Worm (Caenorhabditis elegans) whole organism, L2 larva: Measurements from ENCODE around the gene F40E10.5.

Source experiments
- C34F6.9 ChIP-seq: fragments of 150-350 bp; optimal IDR thresholded peaks from 2 replicates; lab custom pipeline; 2014; ENCODE audit warnings: missing biosample characterization, missing genetic modification characterization
- F13H6.1 ChIP-seq: sonication (generic microtip); optimal IDR thresholded peaks from 2 replicates; lab custom pipeline; 2016; ENCODE audit warnings: missing genetic modification characterization, missing compliant biosample characterization
- R02D3.7 ChIP-seq: fragments of 150-350 bp; optimal IDR thresholded peaks from 2 replicates; lab custom pipeline; 2014; ENCODE audit warnings: missing biosample characterization, missing genetic modification characterization
- Y55F3AM.14 ChIP-seq: fragments of 200-800 bp; sonication (Bioruptor generic); optimal IDR thresholded peaks from 2 replicates; lab custom pipeline; 2018; ENCODE audit warnings: mild to moderate bottlenecking, missing genetic modification characterization, missing compliant biosample characterization
- ZK546.5 ChIP-seq: sonication (generic microtip); optimal IDR thresholded peaks from 2 replicates; lab custom pipeline; 2017; ENCODE audit warnings: missing biosample characterization, missing genetic modification characterization
- alr-1 ChIP-seq: fragments of 150-350 bp; optimal IDR thresholded peaks from 2 replicates; lab custom pipeline; 2014; ENCODE audit warnings: missing biosample characterization, missing genetic modification characterization
- aly-2 ChIP-seq: fragments of 150-350 bp; optimal IDR thresholded peaks from 2 replicates; lab custom pipeline; 2014; ENCODE audit warnings: missing biosample characterization, missing genetic modification characterization
- ama-1 ChIP-seq: fragments of 150-350 bp; optimal IDR thresholded peaks from 2 replicates; lab custom pipeline; 2018; ENCODE audit warnings: inconsistent platforms
- blmp-1 ChIP-seq: sonication (generic microtip); optimal IDR thresholded peaks from 2 replicates; lab custom pipeline; 2017; ENCODE audit warnings: missing genetic modification characterization, mild to moderate bottlenecking, missing compliant biosample characterization, antibody characterized with exemption, moderate library complexity; ENCODE audit not compliant: insufficient read depth
- ceh-16 ChIP-seq: fragments of 150-350 bp; optimal IDR thresholded peaks from 2 replicates; lab custom pipeline; 2014; ENCODE audit warnings: missing biosample characterization, missing genetic modification characterization
- ceh-82 ChIP-seq: fragments of 150-350 bp; optimal IDR thresholded peaks from 2 replicates; lab custom pipeline; 2014; ENCODE audit warnings: missing biosample characterization, missing genetic modification characterization
- crh-2 ChIP-seq: sonication (generic microtip); optimal IDR thresholded peaks from 2 replicates; lab custom pipeline; 2017; ENCODE audit warnings: missing biosample characterization, missing genetic modification characterization
- dmd-4 ChIP-seq: sonication (generic microtip); optimal IDR thresholded peaks from 2 replicates; lab custom pipeline; 2017; ENCODE audit warnings: missing biosample characterization, missing genetic modification characterization
- egl-27 ChIP-seq: sonication (generic microtip); optimal IDR thresholded peaks from 3 replicates; lab custom pipeline; 2017; ENCODE audit warnings: missing biosample characterization, missing genetic modification reagents, missing genetic modification characterization
- elt-1 ChIP-seq: fragments of 150-350 bp; optimal IDR thresholded peaks from 2 replicates; lab custom pipeline; 2014; ENCODE audit warnings: missing biosample characterization, missing genetic modification characterization
- elt-3 ChIP-seq: sonication (generic microtip); optimal IDR thresholded peaks from 2 replicates; lab custom pipeline; 2017; ENCODE audit warnings: missing biosample characterization, missing genetic modification characterization
- fos-1 ChIP-seq: fragments of 150-350 bp; optimal IDR thresholded peaks from 2 replicates; lab custom pipeline; 2014; ENCODE audit warnings: missing biosample characterization, missing genetic modification characterization
- gmeb-1 ChIP-seq: fragments of 150-350 bp; optimal IDR thresholded peaks from 2 replicates; lab custom pipeline; 2014; ENCODE audit warnings: missing biosample characterization, missing genetic modification characterization
- lin-11 ChIP-seq: fragments of 150-350 bp; sonication (generic microtip); optimal IDR thresholded peaks from 2 replicates; lab custom pipeline; 2014; ENCODE audit warnings: missing biosample characterization, missing genetic modification characterization, inconsistent platforms, mixed read lengths
- lin-13 ChIP-seq: fragments of 150-350 bp; optimal IDR thresholded peaks from 2 replicates; lab custom pipeline; 2014; ENCODE audit warnings: missing biosample characterization, missing genetic modification reagents, missing genetic modification characterization
- lin-39 ChIP-seq: fragments of 150-350 bp; optimal IDR thresholded peaks from 2 replicates; lab custom pipeline; 2014; ENCODE audit warnings: missing biosample characterization, missing genetic modification reagents, missing genetic modification characterization
- lsy-2 ChIP-seq, 2 experiments: fragments of 150-350 bp in 1 of 2; sonication (generic microtip) in 1 of 2; optimal IDR thresholded peaks; 2 replicates each; lab custom pipeline; 2014 to 2017; ENCODE audit warnings: missing biosample characterization in 2 of 2, missing genetic modification characterization in 2 of 2
- mab-5 ChIP-seq: fragments of 150-350 bp; optimal IDR thresholded peaks from 2 replicates; lab custom pipeline; 2014; ENCODE audit warnings: missing biosample characterization, missing genetic modification characterization
- mbf-1 ChIP-seq: sonication (generic microtip); optimal IDR thresholded peaks from 2 replicates; lab custom pipeline; 2017; ENCODE audit warnings: missing biosample characterization, missing genetic modification characterization
- mdl-1 ChIP-seq, 2 experiments: fragments of 150-350 bp in 1 of 2; sonication (generic microtip) in 1 of 2; optimal IDR thresholded peaks; 2 replicates each; lab custom pipeline; 2017; ENCODE audit warnings: missing biosample characterization in 2 of 2, missing genetic modification characterization in 2 of 2
- nhr-10 ChIP-seq: sonication (generic microtip); optimal IDR thresholded peaks from 2 replicates; lab custom pipeline; 2017; ENCODE audit warnings: missing biosample characterization, missing genetic modification characterization
- nhr-11 ChIP-seq: fragments of 150-350 bp; optimal IDR thresholded peaks from 2 replicates; lab custom pipeline; 2014; ENCODE audit warnings: missing biosample characterization, missing genetic modification characterization
- nhr-12 ChIP-seq: fragments of 150-350 bp; optimal IDR thresholded peaks from 2 replicates; lab custom pipeline; 2014; ENCODE audit warnings: missing biosample characterization, missing genetic modification characterization
- nhr-129 ChIP-seq: fragments of 150-350 bp; optimal IDR thresholded peaks from 2 replicates; lab custom pipeline; 2014; ENCODE audit warnings: missing biosample characterization, missing genetic modification characterization
- nhr-21 ChIP-seq: fragments of 150-350 bp; optimal IDR thresholded peaks from 2 replicates; lab custom pipeline; 2014; ENCODE audit warnings: missing biosample characterization, missing genetic modification characterization
- nhr-23 ChIP-seq: fragments of 150-350 bp; optimal IDR thresholded peaks from 2 replicates; lab custom pipeline; 2014; ENCODE audit warnings: missing biosample characterization, missing genetic modification reagents, missing genetic modification characterization
- nhr-237 ChIP-seq: fragments of 150-350 bp; optimal IDR thresholded peaks from 2 replicates; lab custom pipeline; 2014; ENCODE audit warnings: missing biosample characterization, missing genetic modification characterization
- nhr-25 ChIP-seq: fragments of 150-350 bp; sonication (generic microtip); optimal IDR thresholded peaks from 3 replicates; lab custom pipeline; 2014; ENCODE audit warnings: missing biosample characterization, missing genetic modification characterization
- nhr-6 ChIP-seq: fragments of 150-350 bp; optimal IDR thresholded peaks from 2 replicates; lab custom pipeline; 2014; ENCODE audit warnings: missing biosample characterization, missing genetic modification characterization
- nhr-77 ChIP-seq: fragments of 150-350 bp; optimal IDR thresholded peaks from 2 replicates; lab custom pipeline; 2014; ENCODE audit warnings: missing biosample characterization, missing genetic modification characterization
- peb-1 ChIP-seq: fragments of 150-350 bp; optimal IDR thresholded peaks from 2 replicates; lab custom pipeline; 2014; ENCODE audit warnings: missing biosample characterization, missing genetic modification characterization
- sem-4 ChIP-seq: fragments of 150-350 bp; optimal IDR thresholded peaks from 2 replicates; lab custom pipeline; 2014; ENCODE audit warnings: missing biosample characterization, missing genetic modification reagents, missing genetic modification characterization
- skn-1 ChIP-seq: sonication (generic microtip); optimal IDR thresholded peaks from 2 replicates; lab custom pipeline; 2017; ENCODE audit warnings: missing biosample characterization, missing genetic modification characterization
- sma-3 ChIP-seq: sonication (generic microtip); optimal IDR thresholded peaks from 2 replicates; lab custom pipeline; 2016; ENCODE audit warnings: missing genetic modification reagents, missing genetic modification characterization, missing compliant biosample characterization
- sma-9 ChIP-seq, 2 experiments: fragments of 150-350 bp in 1 of 2; sonication (generic microtip) in 1 of 2; optimal IDR thresholded peaks; 2 replicates each; lab custom pipeline; 2014 to 2016; ENCODE audit warnings: missing genetic modification characterization in 2 of 2, mild to moderate bottlenecking in 1 of 2, missing biosample characterization in 1 of 2, missing compliant biosample characterization in 1 of 2, missing genetic modification reagents in 1 of 2, moderate library complexity in 1 of 2
- snpc-4 ChIP-seq: fragments of 150-350 bp; optimal IDR thresholded peaks from 2 replicates; lab custom pipeline; 2014; ENCODE audit warnings: missing biosample characterization, missing genetic modification characterization
- unc-39 ChIP-seq: fragments of 150-350 bp; optimal IDR thresholded peaks from 2 replicates; lab custom pipeline; 2014; ENCODE audit warnings: missing biosample characterization, missing genetic modification characterization
- unc-55 ChIP-seq: fragments of 150-350 bp; sonication (generic microtip); optimal IDR thresholded peaks from 3 replicates; lab custom pipeline; 2014; ENCODE audit warnings: missing biosample characterization, missing genetic modification reagents, missing genetic modification characterization
- unc-62 ChIP-seq: fragments of 150-350 bp; optimal IDR thresholded peaks from 2 replicates; lab custom pipeline; 2014; ENCODE audit warnings: missing biosample characterization, missing genetic modification reagents, missing genetic modification characterization
- zag-1 ChIP-seq: fragments of 150-350 bp; optimal IDR thresholded peaks from 2 replicates; lab custom pipeline; 2014; ENCODE audit warnings: missing biosample characterization, missing genetic modification characterization
- ztf-1 ChIP-seq: fragments of 200-800 bp; sonication (Bioruptor generic); conservative IDR thresholded peaks from 2 replicates; pipeline ENCODE4 v1.3.6; 2022; ENCODE audit warnings: missing genetic modification characterization, missing compliant biosample characterization
- ztf-11 ChIP-seq: sonication (generic microtip); optimal IDR thresholded peaks from 2 replicates; lab custom pipeline; 2017; ENCODE audit warnings: missing biosample characterization, missing genetic modification characterization
- ztf-4 ChIP-seq: fragments of 150-350 bp; optimal IDR thresholded peaks from 2 replicates; lab custom pipeline; 2014; ENCODE audit warnings: missing biosample characterization, missing genetic modification characterization

F40E10.5 gene

ce11 chrX:14708176-14708642 is 6.6 kb downstream of the F40E10.5 start:
- peak; percentile 84 for TF ChIP-seq snpc-4 (tag; lab: Kevin White, UChicago)
- TF ChIP-seq mdl-1 (tag; optimal IDR thresholded peaks at IDR 0.05; lab: Kevin White, UChicago), result peak; percentile 43 to 91
- peak; percentile 92 for TF ChIP-seq mab-5 (tag; lab: Kevin White, UChicago)
- no peak for TF ChIP-seq peb-1 (tag; lab: Kevin White, UChicago)
- peak; percentile 76 for TF ChIP-seq sem-4 (tag; lab: Kevin White, UChicago)
- TF ChIP-seq nhr-12, result no peak
- TF ChIP-seq F13H6.1 (tag; lab: Kevin White, UChicago), result peak; percentile 97
- peak; percentile 96 for TF ChIP-seq unc-55 (GFP tag; lab: Kevin White, UChicago)
- TF ChIP-seq nhr-129 (tag; lab: Kevin White, UChicago), result peak; percentile 94
- no peak for TF ChIP-seq mbf-1 (tag; lab: Kevin White, UChicago)
- no peak for TF ChIP-seq dmd-4
- TF ChIP-seq nhr-11 (tag; lab: Kevin White, UChicago), result no peak
- TF ChIP-seq unc-39, result peak; percentile 33
- no peak for TF ChIP-seq ama-1
- TF ChIP-seq nhr-21 (tag; lab: Kevin White, UChicago), result peak; percentile 89
- TF ChIP-seq ztf-4 (tag; lab: Kevin White, UChicago), result peak; percentile 85
- TF ChIP-seq Y55F3AM.14, result peak; percentile 96
- TF ChIP-seq sma-3 (GFP tag; lab: Kevin White, UChicago), result peak; percentile 90
- TF ChIP-seq zag-1, result peak; percentile 97
- TF ChIP-seq nhr-77 (tag; lab: Kevin White, UChicago), result no peak
- peak; percentile 76 to 84 for TF ChIP-seq lsy-2 (tag; optimal IDR thresholded peaks at IDR 0.05; lab: Kevin White, UChicago)
- peak; percentile 91 for TF ChIP-seq crh-2 (tag; lab: Kevin White, UChicago)
- peak; percentile 68 for TF ChIP-seq blmp-1
- no peak for TF ChIP-seq elt-1 (tag; lab: Kevin White, UChicago)
- TF ChIP-seq lin-13 (GFP tag; lab: Kevin White, UChicago), result peak; percentile 93
- TF ChIP-seq nhr-6 (tag; lab: Kevin White, UChicago), result peak; percentile 79
- TF ChIP-seq nhr-25, result peak; percentile 88
- TF ChIP-seq egl-27 (tag; lab: Kevin White, UChicago), result peak; percentile 88
- TF ChIP-seq unc-62, result no peak
- no peak for TF ChIP-seq alr-1 (tag; lab: Kevin White, UChicago)
- TF ChIP-seq ztf-11, result no peak
- TF ChIP-seq nhr-10 (tag; lab: Kevin White, UChicago), result peak; percentile 53
- TF ChIP-seq ceh-16 (tag; lab: Kevin White, UChicago), result peak; percentile 94
- no peak for TF ChIP-seq ztf-1 (GFP tag; lab: Robert Waterston, UW)
- peak; percentile 9 for TF ChIP-seq R02D3.7 (tag; lab: Kevin White, UChicago)
- TF ChIP-seq nhr-237 (tag; lab: Kevin White, UChicago), result no peak
- TF ChIP-seq lin-11 (tag; lab: Kevin White, UChicago), result peak; percentile 95
- no peak for TF ChIP-seq aly-2
- TF ChIP-seq sma-9 (GFP tag; optimal IDR thresholded peaks at IDR 0.05; lab: Kevin White, UChicago), result peak; percentile 93
- no peak for TF ChIP-seq sma-9 (tag; optimal IDR thresholded peaks at IDR 0.05; lab: Kevin White, UChicago)
- peak; percentile 61 for TF ChIP-seq gmeb-1 (tag; lab: Kevin White, UChicago)
- no peak for TF ChIP-seq skn-1 (tag; lab: Kevin White, UChicago)
- no peak for TF ChIP-seq ZK546.5 (tag; lab: Kevin White, UChicago)
- peak; percentile 98 for TF ChIP-seq fos-1 (tag; lab: Kevin White, UChicago)
- no peak for TF ChIP-seq nhr-23 (tag; lab: Kevin White, UChicago)
- no peak for TF ChIP-seq elt-3 (tag; lab: Kevin White, UChicago)
- no peak for TF ChIP-seq lin-39
- TF ChIP-seq C34F6.9 (tag; lab: Kevin White, UChicago), result peak; percentile 97
- TF ChIP-seq ceh-82 (tag; lab: Kevin White, UChicago), result peak; percentile 92
